Worm (Caenorhabditis elegans) whole organism, young adult: Measurements from ENCODE around the gene pigq-1.

Experiments used
- B0035.1 ChIP-seq: sonication (generic microtip); optimal IDR thresholded peaks from 2 replicates; lab custom pipeline; 2016; ENCODE audit warnings: missing genetic modification characterization, mild to moderate bottlenecking, missing compliant biosample characterization, missing genotype, missing genetic modification reagents
- B0336.3 ChIP-seq: fragments of 200-800 bp; sonication (Bioruptor generic); IDR thresholded peaks from 2 replicates; pipeline ENCODE4 v1.3.6; 2022; ENCODE audit warnings: missing genetic modification characterization, missing compliant biosample characterization
- C06A6.2 ChIP-seq: fragments of 200-800 bp; sonication (Bioruptor generic); conservative IDR thresholded peaks from 2 replicates; pipeline ENCODE4 v1.3.6; 2022; ENCODE audit warnings: missing genetic modification characterization, missing compliant biosample characterization
- F23B12.7 ChIP-seq: sonication (generic microtip); optimal IDR thresholded peaks from 2 replicates; lab custom pipeline; 2017; ENCODE audit warnings: missing genetic modification characterization, mild to moderate bottlenecking, missing compliant biosample characterization, antibody characterized with exemption, moderate library complexity; ENCODE audit not compliant: insufficient read depth
- F33H1.4 ChIP-seq: fragments of 200-800 bp; sonication (Bioruptor generic); IDR thresholded peaks from 2 replicates; pipeline ENCODE4 v1.3.6; 2022; ENCODE audit warnings: missing genetic modification reagents, missing genetic modification characterization, missing compliant biosample characterization
- F52B5.7 ChIP-seq: sonication (generic microtip); optimal IDR thresholded peaks from 2 replicates; lab custom pipeline; 2016; ENCODE audit warnings: mild to moderate bottlenecking, missing genetic modification characterization, missing compliant biosample characterization
- F57A8.1 ChIP-seq: fragments of 200-800 bp; sonication (Bioruptor generic); optimal IDR thresholded peaks from 2 replicates; lab custom pipeline; 2018; ENCODE audit warnings: mild to moderate bottlenecking, missing genetic modification characterization, moderate library complexity, missing compliant biosample characterization
- K11D2.4 ChIP-seq: fragments of 200-800 bp; sonication (Bioruptor generic); IDR thresholded peaks from 2 replicates; pipeline ENCODE4 v1.3.6; 2022; ENCODE audit warnings: missing genetic modification reagents, missing genetic modification characterization, missing compliant biosample characterization
- T07F8.4 ChIP-seq: sonication (generic microtip); optimal IDR thresholded peaks from 2 replicates; lab custom pipeline; 2016; ENCODE audit warnings: mild to moderate bottlenecking, missing genetic modification characterization, moderate library complexity, missing compliant biosample characterization
- Y53F4B.3 ChIP-seq: fragments of 200-800 bp; sonication (Bioruptor generic); IDR thresholded peaks from 2 replicates; pipeline ENCODE4 v1.3.6; 2022; ENCODE audit warnings: missing genetic modification reagents, missing genetic modification characterization, missing compliant biosample characterization
- Y79H2A.3 ChIP-seq: fragments of 200-800 bp; sonication (Bioruptor generic); conservative IDR thresholded peaks from 2 replicates; pipeline ENCODE4 v1.3.6; 2022; ENCODE audit warnings: missing genetic modification reagents, missing genetic modification characterization, missing compliant biosample characterization
- aptf-3 ChIP-seq: fragments of 200-800 bp; sonication (Bioruptor generic); IDR thresholded peaks from 2 replicates; pipeline ENCODE4 v1.3.6; 2022; ENCODE audit warnings: missing genetic modification characterization, missing compliant biosample characterization
- attf-6 ChIP-seq: fragments of 200-800 bp; sonication (Bioruptor generic); IDR thresholded peaks from 2 replicates; pipeline ENCODE4 v1.3.6; 2022; ENCODE audit warnings: missing genetic modification reagents, missing genetic modification characterization, missing compliant biosample characterization
- cebp-2 ChIP-seq: fragments of 200-800 bp; sonication (Bioruptor generic); IDR thresholded peaks from 2 replicates; pipeline ENCODE4 v1.3.6; 2022; ENCODE audit warnings: missing genetic modification characterization, missing compliant biosample characterization
- ceh-100 ChIP-seq: fragments of 200-800 bp; sonication (Bioruptor generic); IDR thresholded peaks from 2 replicates; pipeline ENCODE4 v1.3.6; 2022; ENCODE audit warnings: missing genetic modification reagents, missing genetic modification characterization, missing compliant biosample characterization
- die-1 ChIP-seq: sonication (generic microtip); optimal IDR thresholded peaks from 2 replicates; lab custom pipeline; 2016; ENCODE audit warnings: missing genotype, mild to moderate bottlenecking, missing genetic modification characterization, missing compliant biosample characterization
- dpl-1 ChIP-seq: fragments of 150-350 bp; optimal IDR thresholded peaks from 2 replicates; lab custom pipeline; 2014; ENCODE audit warnings: missing biosample characterization, missing genetic modification reagents, missing genetic modification characterization
- egl-18 ChIP-seq: fragments of 200-800 bp; sonication (Bioruptor generic); IDR thresholded peaks from 2 replicates; pipeline ENCODE4 v1.3.6; 2022; ENCODE audit warnings: missing genetic modification reagents, missing genetic modification characterization, missing compliant biosample characterization
- egrh-3 ChIP-seq: fragments of 200-800 bp; sonication (Bioruptor generic); IDR thresholded peaks from 2 replicates; pipeline ENCODE4 v1.3.6; 2022; ENCODE audit warnings: missing genetic modification reagents, missing genetic modification characterization, missing compliant biosample characterization
- gei-17 ChIP-seq: fragments of 200-800 bp; sonication (Bioruptor generic); optimal IDR thresholded peaks from 2 replicates; lab custom pipeline; 2018; ENCODE audit warnings: mild to moderate bottlenecking, missing genetic modification characterization, missing compliant biosample characterization
- hmg-1.2 ChIP-seq: fragments of 200-800 bp; sonication (Bioruptor generic); IDR thresholded peaks from 2 replicates; pipeline ENCODE4 v1.3.6; 2022; ENCODE audit warnings: missing genetic modification reagents, missing genetic modification characterization, missing compliant biosample characterization
- hrde-1 ChIP-seq: sonication (generic microtip); optimal IDR thresholded peaks from 2 replicates; lab custom pipeline; 2016; ENCODE audit warnings: missing genetic modification characterization, mild to moderate bottlenecking, missing compliant biosample characterization, moderate library complexity, missing genotype, missing genetic modification reagents, borderline replicate concordance
- hsf-1 ChIP-seq: fragments of 200-800 bp; sonication (Bioruptor generic); IDR thresholded peaks from 2 replicates; pipeline ENCODE4 v1.3.6; 2022; ENCODE audit warnings: missing genetic modification reagents, missing genetic modification characterization, missing compliant biosample characterization
- lag-1 ChIP-seq: fragments of 200-800 bp; sonication (Bioruptor generic); IDR thresholded peaks from 2 replicates; pipeline ENCODE4 v1.3.6; 2022; ENCODE audit warnings: missing genetic modification reagents, missing genetic modification characterization, missing compliant biosample characterization
- lin-35 ChIP-seq, 3 experiments: fragments of 150-350 bp in 2 of 3; sonication (generic microtip) in 1 of 3; optimal IDR thresholded peaks; 2 replicates each; lab custom pipeline; 2014 to 2018; ENCODE audit warnings: missing biosample characterization in 3 of 3, missing genetic modification characterization in 3 of 3, missing genetic modification reagents in 3 of 3
- lin-40 ChIP-seq: sonication (generic microtip); optimal IDR thresholded peaks from 2 replicates; lab custom pipeline; 2016; ENCODE audit warnings: missing genetic modification characterization, mild to moderate bottlenecking, missing compliant biosample characterization, missing genotype, missing genetic modification reagents
- lin-54 ChIP-seq: fragments of 200-800 bp; sonication (Bioruptor generic); optimal IDR thresholded peaks from 2 replicates; lab custom pipeline; 2018; ENCODE audit warnings: mild to moderate bottlenecking, missing genetic modification characterization, missing compliant biosample characterization
- madf-3 ChIP-seq: fragments of 200-800 bp; sonication (Bioruptor generic); IDR thresholded peaks from 2 replicates; pipeline ENCODE4 v1.3.6; 2022; ENCODE audit warnings: missing genetic modification reagents, missing genetic modification characterization, missing compliant biosample characterization
- madf-6 ChIP-seq: fragments of 200-800 bp; sonication (Bioruptor generic); IDR thresholded peaks from 2 replicates; pipeline ENCODE4 v1.3.6; 2022; ENCODE audit warnings: missing genetic modification reagents, missing genetic modification characterization, missing compliant biosample characterization
- mcd-1 ChIP-seq: fragments of 200-800 bp; sonication (Bioruptor generic); IDR thresholded peaks from 2 replicates; pipeline ENCODE4 v1.3.6; 2022; ENCODE audit warnings: missing genetic modification reagents, missing genetic modification characterization, missing compliant biosample characterization
- nfya-1 ChIP-seq: sonication (generic microtip); optimal IDR thresholded peaks from 2 replicates; lab custom pipeline; 2017; ENCODE audit warnings: antibody characterized with exemption, missing compliant biosample characterization, missing genetic modification characterization, borderline replicate concordance; ENCODE audit not compliant: insufficient read depth
- nfyb-1 ChIP-seq: fragments of 200-800 bp; sonication (Bioruptor generic); IDR thresholded peaks from 2 replicates; pipeline ENCODE4 v1.3.6; 2022; ENCODE audit warnings: missing genetic modification reagents, missing genetic modification characterization, missing compliant biosample characterization
- nhr-120 ChIP-seq: fragments of 200-800 bp; sonication (Bioruptor generic); IDR thresholded peaks from 2 replicates; pipeline ENCODE4 v1.3.6; 2022; ENCODE audit warnings: missing genetic modification characterization, missing compliant biosample characterization
- nhr-27 ChIP-seq: fragments of 200-800 bp; sonication (Bioruptor generic); optimal IDR thresholded peaks from 2 replicates; lab custom pipeline; 2018; ENCODE audit warnings: mild to moderate bottlenecking, missing genetic modification characterization, moderate library complexity, missing compliant biosample characterization
- nhr-80 ChIP-seq: sonication (generic microtip); optimal IDR thresholded peaks from 2 replicates; lab custom pipeline; 2016; ENCODE audit warnings: missing genetic modification characterization, missing compliant biosample characterization
- nhr-90 ChIP-seq: sonication (generic microtip); optimal IDR thresholded peaks from 2 replicates; lab custom pipeline; 2016; ENCODE audit warnings: missing genotype, mild to moderate bottlenecking, missing genetic modification characterization, missing compliant biosample characterization
- rcor-1 ChIP-seq: fragments of 200-800 bp; sonication (Bioruptor generic); IDR thresholded peaks from 2 replicates; pipeline ENCODE4 v1.3.6; 2022; ENCODE audit warnings: missing genetic modification reagents, missing genetic modification characterization, missing compliant biosample characterization
- rpc-1 ChIP-seq, 2 experiments: fragments of 150-350 bp in 1 of 2; sonication (generic microtip) in 1 of 2; optimal IDR thresholded peaks; 2 replicates each; lab custom pipeline; 2014 to 2018; ENCODE audit warnings: missing biosample characterization in 1 of 2, missing genetic modification characterization in 1 of 2, missing genetic modification reagents in 1 of 2, missing genotype in 1 of 2
- snpc-1.1 ChIP-seq: sonication (generic microtip); optimal IDR thresholded peaks from 2 replicates; lab custom pipeline; 2017; ENCODE audit warnings: missing genetic modification characterization, mild to moderate bottlenecking, missing compliant biosample characterization, antibody characterized with exemption, moderate library complexity, missing genotype, missing genetic modification reagents; ENCODE audit not compliant: insufficient read depth
- snpc-4 ChIP-seq, 5 experiments: fragments of 150-350 bp in 1 of 5; sonication (generic microtip) in 4 of 5; optimal IDR thresholded peaks; 2 replicates each; lab custom pipeline; 2014 to 2018; ENCODE audit warnings: missing genetic modification characterization in 5 of 5, missing biosample characterization in 3 of 5, antibody characterized with exemption in 2 of 5, mild to moderate bottlenecking in 2 of 5, missing compliant biosample characterization in 2 of 5, missing genotype in 2 of 5, moderate library complexity in 2 of 5, missing genetic modification reagents in 1 of 5
- somi-1 ChIP-seq: fragments of 200-800 bp; sonication (Bioruptor generic); optimal IDR thresholded peaks from 2 replicates; lab custom pipeline; 2018; ENCODE audit warnings: mild to moderate bottlenecking, missing genetic modification characterization, missing compliant biosample characterization
- tbp1 ChIP-seq: fragments of 200-800 bp; sonication (Bioruptor generic); optimal IDR thresholded peaks from 2 replicates; lab custom pipeline; 2018; ENCODE audit warnings: mild to moderate bottlenecking, missing genetic modification characterization, missing compliant biosample characterization
- unc-130 ChIP-seq: sonication (generic microtip); optimal IDR thresholded peaks from 2 replicates; lab custom pipeline; 2016; ENCODE audit warnings: missing genetic modification reagents, missing genetic modification characterization, missing compliant biosample characterization
- ztf-22 ChIP-seq: fragments of 200-800 bp; sonication (Bioruptor generic); optimal IDR thresholded peaks from 2 replicates; lab custom pipeline; 2018; ENCODE audit warnings: mild to moderate bottlenecking, missing genetic modification characterization, moderate library complexity, missing compliant biosample characterization
- ztf-25 ChIP-seq: fragments of 200-800 bp; sonication (Bioruptor generic); IDR thresholded peaks from 2 replicates; pipeline ENCODE4 v1.3.6; 2022; ENCODE audit warnings: missing genetic modification reagents, missing genetic modification characterization, missing compliant biosample characterization
- ztf-28 ChIP-seq: fragments of 200-800 bp; sonication (Bioruptor generic); IDR thresholded peaks from 2 replicates; pipeline ENCODE4 v1.3.6; 2022; ENCODE audit warnings: missing genetic modification reagents, missing genetic modification characterization, missing compliant biosample characterization
- ztf-6 ChIP-seq: fragments of 200-800 bp; sonication (Bioruptor generic); IDR thresholded peaks from 2 replicates; pipeline ENCODE4 v1.3.6; 2022; ENCODE audit warnings: missing genetic modification reagents, missing genetic modification characterization, missing compliant biosample characterization

The pigq-1 gene

DNA sequence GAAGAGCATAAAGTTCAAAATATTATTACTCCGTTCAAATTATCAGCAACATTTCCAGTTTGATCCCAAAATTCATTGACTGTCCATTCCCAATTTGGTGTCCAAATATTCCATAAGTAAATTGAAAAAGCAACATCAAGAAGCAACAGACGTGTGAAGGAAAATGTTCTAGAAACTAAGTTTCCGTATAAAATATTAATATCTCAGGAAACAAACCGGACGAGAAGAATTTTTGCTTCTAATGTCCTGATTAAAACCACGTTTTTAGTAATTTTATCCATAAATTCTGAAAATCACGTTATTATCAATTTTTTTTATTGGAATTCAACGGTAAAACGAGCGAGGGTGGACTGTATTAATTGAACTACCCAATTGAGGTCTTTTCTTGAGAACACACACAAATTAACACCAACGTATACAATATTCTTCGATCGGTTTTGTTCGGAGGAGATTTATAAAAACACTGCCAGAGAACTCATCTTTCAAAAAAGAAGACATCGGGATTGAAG, at the start of gene pigq-1:
Gene pigq-1 (minus strand): TSS at position 286 of the 509 bp plus-strand sequence.
- TF ChIP-seq dpl-1 (no peak), ztf-6 (GFP tag; lab: Robert Waterston, UW) (no peak), nhr-90 (no peak), hsf-1 (0 out of 2 replicates have a peak, but pooled peaks have one; percentile 67), nhr-80 (no peak), unc-130 (peak; percentile 12), hrde-1 (tag; lab: Kevin White, UChicago) (peak; percentile 90), gei-17 (GFP tag; lab: Kevin White, UChicago) (no peak), B0035.1 (tag; lab: Kevin White, UChicago) (peak; percentile 74), Y53F4B.3 (GFP tag; lab: Robert Waterston, UW) (no peak), F52B5.7 (no peak), attf-6 (GFP tag; lab: Robert Waterston, UW) (no peak), C06A6.2 (GFP tag; lab: Robert Waterston, UW) (no peak), rpc-1 (optimal IDR thresholded peaks at IDR 0.05; lab: Kevin White, UChicago) (no peak), rpc-1 (tag; optimal IDR thresholded peaks at IDR 0.05; lab: Kevin White, UChicago) (no peak), nfya-1 (no peak), ztf-28 (no peak), nhr-27 (tag; lab: Kevin White, UChicago) (peak; percentile 30), mcd-1 (GFP tag; lab: Robert Waterston, UW) (no peak), nhr-120 (GFP tag; lab: Robert Waterston, UW) (no peak), F57A8.1 (GFP tag; lab: Kevin White, UChicago) (no peak), egl-18 (GFP tag; lab: Robert Waterston, UW) (no peak), ztf-22 (GFP tag; lab: Kevin White, UChicago) (no peak), lin-40 (peak; percentile 38), egrh-3 (GFP tag; lab: Robert Waterston, UW) (no peak), nfyb-1 (peak; percentile 71; the same call in 1 of the 2 replicates), snpc-1.1 (tag; lab: Kevin White, UChicago) (peak; percentile 51), aptf-3 (GFP tag; lab: Robert Waterston, UW) (no peak), B0336.3 (GFP tag; lab: Robert Waterston, UW) (peak; percentile 81; the same call in 1 of the 2 replicates), ztf-25 (no peak), hmg-1.2 (GFP tag; lab: Robert Waterston, UW) (no peak), lin-54 (no peak), somi-1 (peak; percentile 14), madf-3 (no peak), cebp-2 (GFP tag; lab: Robert Waterston, UW) (no peak), die-1 (tag; lab: Kevin White, UChicago) (peak; percentile 61), rcor-1 (GFP tag; lab: Robert Waterston, UW) (no peak), K11D2.4 (GFP tag; lab: Robert Waterston, UW) (no peak), tbp1 (GFP tag; lab: Kevin White, UChicago) (peak; percentile 34), Y79H2A.3 (GFP tag; lab: Robert Waterston, UW) (no peak), F33H1.4 (no peak), F23B12.7 (tag; lab: Kevin White, UChicago) (no peak), ceh-100 (0 out of 2 replicates have a peak, but pooled peaks have one; percentile 25), T07F8.4 (tag; lab: Kevin White, UChicago) (no peak), lag-1 (GFP tag; lab: Robert Waterston, UW) (no peak), lin-35 (GFP tag; optimal IDR thresholded peaks at IDR 0.05; lab: Kevin White, UChicago) (peak in 2 of 3 experiments; percentile 23 to 58), snpc-4 (GFP tag; optimal IDR thresholded peaks at IDR 0.05; lab: Kevin White, UChicago) (no peak), snpc-4 (tag; optimal IDR thresholded peaks at IDR 0.05; lab: Kevin White, UChicago) (peak in 2 of 4 experiments; percentile 47 to 48), madf-6 (GFP tag; lab: Robert Waterston, UW) (peak; percentile 66)
